Worm (Caenorhabditis elegans): ENCODE data around the gene K11H12.4.

Gene K11H12.4

DNA sequence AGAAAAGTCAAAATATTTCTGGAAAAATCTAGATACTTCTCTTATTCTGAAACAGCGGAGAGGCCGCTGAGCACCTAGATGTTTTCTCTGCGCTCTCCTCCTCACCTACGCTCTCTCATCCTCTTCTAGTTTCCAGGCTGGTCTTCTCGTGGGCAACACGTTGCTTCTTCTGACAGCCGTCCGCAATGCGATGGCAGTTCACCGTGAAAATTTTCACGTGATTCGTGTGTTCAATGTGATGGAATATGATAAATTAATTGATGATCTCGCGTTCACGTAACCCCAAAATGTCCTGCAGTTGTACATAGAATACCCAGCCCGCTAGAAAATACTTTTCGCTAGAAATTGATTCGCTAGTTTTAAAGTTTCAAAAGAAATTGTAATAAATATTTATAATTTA lies 42.1 kb downstream of the K11H12.4 start:
- TF ChIP-seq hmg-1.2 (GFP tag; IDR thresholded peaks at IDR 0.05), result peak; percentile 75
- no peak for TF ChIP-seq F49E8.2 (tag; optimal IDR thresholded peaks at IDR 0.05; ENCODE audit: insufficient read depth)
- peak; percentile 9 for TF ChIP-seq lin-40 (tag; optimal IDR thresholded peaks at IDR 0.05)
- no peak for TF ChIP-seq nhr-27 (tag; optimal IDR thresholded peaks at IDR 0.05)
- TF ChIP-seq B0261.1 (tag; optimal IDR thresholded peaks at IDR 0.05), result no peak
- TF ChIP-seq madf-10 (tag; optimal IDR thresholded peaks at IDR 0.05), result no peak
- no peak for TF ChIP-seq ekl-4 (GFP tag; IDR thresholded peaks at IDR 0.05)

DNA sequence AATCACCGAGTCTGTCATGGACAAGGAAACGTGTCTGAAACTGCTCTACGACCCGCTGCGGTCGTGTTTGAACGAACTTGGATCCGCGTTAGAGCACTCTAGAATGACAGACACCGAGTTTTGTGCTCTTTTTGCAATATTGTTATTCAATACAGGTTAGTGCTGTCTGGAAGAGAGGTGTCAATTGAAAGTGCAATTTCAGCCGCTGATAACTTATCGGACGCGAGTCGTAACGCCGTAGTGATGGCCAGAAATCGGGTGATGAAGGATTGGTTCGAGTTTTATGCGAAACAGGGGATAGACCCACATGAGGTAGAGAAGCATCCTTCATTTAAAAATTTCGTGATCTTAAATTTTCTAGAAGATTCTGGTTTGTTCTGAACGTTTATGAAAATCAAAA lies 43.8 kb downstream of the K11H12.4 start:
- TF ChIP-seq Y53G8AR.9 (GFP tag; conservative IDR thresholded peaks at IDR 0.05) (0 out of 2 replicates have a peak, but pooled peaks have one; percentile 18), ztf-22 (GFP tag; optimal IDR thresholded peaks at IDR 0.05) (no peak), let-607 (tag; optimal IDR thresholded peaks at IDR 0.05) (peak in 1 of 2 experiments; percentile 23), dox-1 (GFP tag; IDR thresholded peaks at IDR 0.05) (peak; percentile 56), lin-26 (GFP tag; IDR thresholded peaks at IDR 0.05) (0 out of 2 replicates have a peak, but pooled peaks have one; percentile 32), nhr-80 (tag; optimal IDR thresholded peaks at IDR 0.05) (peak; percentile 69), lin-40 (tag; optimal IDR thresholded peaks at IDR 0.05) (no peak)

DNA sequence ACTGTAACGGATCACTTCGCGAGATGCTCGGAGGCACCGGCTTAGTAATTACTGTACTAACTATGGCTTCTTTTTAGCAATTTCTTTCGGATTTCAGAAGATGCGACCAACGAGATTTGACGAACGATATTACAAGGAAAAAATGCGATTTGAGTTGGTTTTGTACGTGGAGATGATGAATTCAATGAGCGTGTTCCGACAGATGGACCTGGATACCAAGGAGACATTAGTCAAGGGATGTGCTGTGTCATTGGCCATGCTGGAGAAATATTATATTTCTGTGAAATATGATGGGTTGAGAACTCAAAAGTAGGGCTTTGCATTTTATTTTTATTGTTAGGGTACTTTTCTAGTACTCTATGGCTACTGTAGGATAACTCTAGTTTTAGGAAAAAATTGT lies 45.1 kb downstream of the K11H12.4 start:
- TF ChIP-seq ztf-18 (tag; optimal IDR thresholded peaks at IDR 0.05), result no peak
- TF ChIP-seq ztf-6 (GFP tag; IDR thresholded peaks at IDR 0.05), result no peak
- TF ChIP-seq hlh-26 (GFP tag; conservative IDR thresholded peaks at IDR 0.05), result no peak
- no peak for TF ChIP-seq bed-1 (GFP tag; IDR thresholded peaks at IDR 0.05)
- TF ChIP-seq F55B11.4 (tag; optimal IDR thresholded peaks at IDR 0.05; ENCODE audit: borderline replicate concordance, insufficient read depth), result no peak
- TF ChIP-seq efl-1 (GFP tag; optimal IDR thresholded peaks at IDR 0.05), result no peak
- TF ChIP-seq pha-4 (tag; optimal IDR thresholded peaks at IDR 0.05), result no peak
- TF ChIP-seq sdz-38 (tag; optimal IDR thresholded peaks at IDR 0.05), result no peak
- TF ChIP-seq ets-4 (GFP tag; optimal IDR thresholded peaks at IDR 0.05), result no peak
- TF ChIP-seq B0035.1 (tag; optimal IDR thresholded peaks at IDR 0.05), result no peak
- TF ChIP-seq F33H1.4 (GFP tag; IDR thresholded peaks at IDR 0.05), result no peak
- TF ChIP-seq ceh-79 (tag; optimal IDR thresholded peaks at IDR 0.05), result no peak
- no peak for TF ChIP-seq atf-7 (tag; optimal IDR thresholded peaks at IDR 0.05)
- no peak for TF ChIP-seq Y95B8A.8 (GFP tag; IDR thresholded peaks at IDR 0.05)

DNA sequence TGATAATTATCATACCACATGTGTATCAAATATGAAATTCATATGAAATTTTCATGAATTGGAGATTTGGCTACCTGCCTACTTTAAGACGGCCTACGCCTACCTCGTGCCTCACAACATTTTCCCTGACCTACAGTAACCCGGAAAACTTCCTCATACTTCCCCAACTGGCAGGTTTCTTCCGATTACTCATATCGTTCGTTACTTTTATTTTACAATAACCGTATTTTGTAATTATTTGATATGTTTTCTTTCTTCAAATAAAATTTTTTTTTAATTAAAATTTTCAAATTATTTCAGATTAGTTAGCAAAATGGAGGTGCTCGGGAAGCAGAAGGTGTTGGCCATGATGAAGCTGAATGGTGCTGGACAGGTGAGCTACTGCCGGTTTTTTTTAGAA lies 48.4 kb downstream of the K11H12.4 start, which contains the start of gene nhr-76:
Gene nhr-76, plus strand, starts transcription at position 301 of the 400 bp plus-strand sequence.
- TF ChIP-seq nfya-1 (tag; optimal IDR thresholded peaks at IDR 0.05; ENCODE audit: borderline replicate concordance, insufficient read depth) (no peak), hsf-1 (GFP tag; IDR thresholded peaks at IDR 0.05) (no peak), D2030.7 (GFP tag; IDR thresholded peaks at IDR 0.05) (no peak), unc-130 (GFP tag; optimal IDR thresholded peaks at IDR 0.05) (no peak), ZK185.1 (tag; optimal IDR thresholded peaks at IDR 0.05; ENCODE audit: poor library complexity, severe bottlenecking) (no peak), pbrm-1 (GFP tag; IDR thresholded peaks at IDR 0.05) (no peak), T26A5.8 (tag; optimal IDR thresholded peaks at IDR 0.05) (no peak), rcor-1 (GFP tag; IDR thresholded peaks at IDR 0.05) (no peak), mel-28 (tag; optimal IDR thresholded peaks at IDR 0.05; ENCODE audit: borderline replicate concordance) (no peak), rpc-1 (optimal IDR thresholded peaks at IDR 0.05) (no peak), rpc-1 (tag; optimal IDR thresholded peaks at IDR 0.05) (no peak), lsl-1 (GFP tag; optimal IDR thresholded peaks at IDR 0.05) (no peak), let-607 (tag; optimal IDR thresholded peaks at IDR 0.05) (no peak), egl-44 (GFP tag; IDR thresholded peaks at IDR 0.05) (no peak)

All from whole organism, young adult.